Worm (Caenorhabditis elegans) whole organism, L4 larva: ENCODE results near the gene sqv-1.

ENCODE experiments used
- D1046.2 ChIP-seq: fragments of 200-800 bp; sonication (Bioruptor generic); IDR thresholded peaks from 2 replicates; pipeline ENCODE4 v1.3.6; 2022; ENCODE audit warnings: missing genetic modification characterization, missing compliant biosample characterization
- ceh-20 ChIP-seq: fragments of 200-800 bp; sonication (Bioruptor generic); IDR thresholded peaks from 2 replicates; pipeline ENCODE4 v1.3.6; 2022; ENCODE audit warnings: missing genetic modification reagents, missing genetic modification characterization, missing compliant biosample characterization
- lsy-2 ChIP-seq, 2 experiments: fragments of 150-350 bp in 1 of 2; sonication (generic microtip) in 1 of 2; optimal IDR thresholded peaks; 2 replicates each; lab custom pipeline; 2014 to 2017; ENCODE audit warnings: missing biosample characterization in 2 of 2, missing genetic modification characterization in 2 of 2
- ztf-7 ChIP-seq: fragments of 150-350 bp; optimal IDR thresholded peaks from 2 replicates; lab custom pipeline; 2014; ENCODE audit warnings: missing biosample characterization, missing genetic modification characterization

DNA sequence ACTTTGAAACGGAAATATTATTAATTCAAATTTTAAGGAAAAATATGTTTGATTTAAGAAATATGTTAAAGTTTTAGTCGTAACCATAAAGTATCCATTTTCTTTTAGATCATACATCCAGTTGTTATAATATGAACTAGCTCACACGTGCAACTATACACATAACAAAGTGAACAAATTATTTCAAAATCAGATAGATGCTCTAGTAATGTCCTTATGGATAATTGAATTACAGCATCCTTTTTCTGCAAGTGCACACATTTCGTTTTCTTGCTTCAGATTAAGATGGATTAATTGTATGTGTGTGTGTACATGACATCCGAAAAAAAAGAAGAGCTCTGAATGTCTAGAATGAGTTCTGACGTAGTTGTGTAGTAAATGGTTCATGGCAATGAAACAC lies 24.7 kb downstream of the sqv-1 start:
- TF ChIP-seq D1046.2 (GFP tag; lab: Robert Waterston, UW), result no peak
- no peak for TF ChIP-seq lsy-2 (tag; optimal IDR thresholded peaks at IDR 0.05; lab: Kevin White, UChicago)
- no peak for TF ChIP-seq ceh-20
- no peak for TF ChIP-seq ztf-7 (tag; lab: Kevin White, UChicago)
